Worm (Caenorhabditis elegans) whole organism, late embryonic: ENCODE measurements around the gene gcl-1.
A peak's percentile ranks its signal among the peaks of the same experiment; 100 is the strongest.

Experiments
- C08G9.2 ChIP-seq: sonication (generic microtip); optimal IDR thresholded peaks from 2 replicates; lab custom pipeline; 2016; ENCODE audit warnings: mild to moderate bottlenecking, missing genetic modification characterization, moderate library complexity, missing compliant biosample characterization
- F13H6.1 ChIP-seq: sonication (generic microtip); optimal IDR thresholded peaks from 2 replicates; lab custom pipeline; 2016; ENCODE audit warnings: missing genetic modification characterization, missing compliant biosample characterization
- K02D7.2 ChIP-seq: sonication (generic microtip); optimal IDR thresholded peaks from 2 replicates; lab custom pipeline; 2017; ENCODE audit warnings: mild to moderate bottlenecking, missing genetic modification characterization, missing compliant biosample characterization
- K09A11.1 ChIP-seq: sonication (generic microtip); optimal IDR thresholded peaks from 2 replicates; lab custom pipeline; 2017; ENCODE audit warnings: antibody characterized with exemption, mild to moderate bottlenecking, missing genetic modification characterization, missing compliant biosample characterization; ENCODE audit not compliant: insufficient read depth
- T23F11.4 ChIP-seq: fragments of 200-800 bp; sonication (Bioruptor generic); optimal IDR thresholded peaks from 2 replicates; lab custom pipeline; 2018; ENCODE audit warnings: mild to moderate bottlenecking, missing genetic modification characterization, missing compliant biosample characterization
- ahr-1 ChIP-seq: sonication (generic microtip); optimal IDR thresholded peaks from 2 replicates; lab custom pipeline; 2016; ENCODE audit warnings: missing genetic modification characterization, missing compliant biosample characterization
- ama-1 ChIP-seq: fragments of 150-350 bp; optimal IDR thresholded peaks from 2 replicates; lab custom pipeline; 2014
- ceh-22 ChIP-seq: sonication (generic microtip); optimal IDR thresholded peaks from 2 replicates; lab custom pipeline; 2017; ENCODE audit warnings: missing biosample characterization, missing genetic modification characterization
- ceh-30 ChIP-seq: fragments of 150-350 bp; optimal IDR thresholded peaks from 2 replicates; lab custom pipeline; 2014; ENCODE audit warnings: missing biosample characterization, missing genetic modification characterization
- ceh-31 ChIP-seq: sonication (generic microtip); optimal IDR thresholded peaks from 2 replicates; lab custom pipeline; 2016; ENCODE audit warnings: missing genetic modification characterization, missing compliant biosample characterization
- ceh-34 ChIP-seq: sonication (generic microtip); optimal IDR thresholded peaks from 2 replicates; lab custom pipeline; 2016; ENCODE audit warnings: mild to moderate bottlenecking, missing genetic modification characterization, missing compliant biosample characterization
- ceh-48 ChIP-seq: sonication (generic microtip); optimal IDR thresholded peaks from 2 replicates; lab custom pipeline; 2016; ENCODE audit warnings: missing genetic modification characterization, inconsistent platforms, missing compliant biosample characterization
- ceh-6 ChIP-seq: fragments of 200-800 bp; sonication (Bioruptor generic); optimal IDR thresholded peaks from 2 replicates; lab custom pipeline; 2018; ENCODE audit warnings: mild to moderate bottlenecking, missing genetic modification characterization, missing compliant biosample characterization
- che-1 ChIP-seq: sonication (generic microtip); optimal IDR thresholded peaks from 2 replicates; lab custom pipeline; 2016; ENCODE audit warnings: mild to moderate bottlenecking, missing genetic modification characterization, missing compliant biosample characterization
- dmd-4 ChIP-seq: sonication (generic microtip); optimal IDR thresholded peaks from 2 replicates; lab custom pipeline; 2016; ENCODE audit warnings: borderline replicate concordance, missing genetic modification characterization, missing compliant biosample characterization
- dve-1 ChIP-seq: sonication (generic microtip); optimal IDR thresholded peaks from 2 replicates; lab custom pipeline; 2017; ENCODE audit warnings: antibody characterized with exemption, mild to moderate bottlenecking, missing genetic modification characterization, missing compliant biosample characterization
- elt-4 ChIP-seq: sonication (generic microtip); optimal IDR thresholded peaks from 2 replicates; lab custom pipeline; 2016; ENCODE audit warnings: missing genetic modification characterization, missing compliant biosample characterization
- fkh-10 ChIP-seq: fragments of 150-350 bp; optimal IDR thresholded peaks from 2 replicates; lab custom pipeline; 2014; ENCODE audit warnings: missing biosample characterization, missing genetic modification reagents, missing genetic modification characterization
- fkh-6 ChIP-seq: sonication (generic microtip); optimal IDR thresholded peaks from 2 replicates; lab custom pipeline; 2016; ENCODE audit warnings: missing genetic modification characterization, missing compliant biosample characterization
- hlh-13 ChIP-seq: fragments of 200-800 bp; sonication (Bioruptor generic); optimal IDR thresholded peaks from 2 replicates; lab custom pipeline; 2018; ENCODE audit warnings: mild to moderate bottlenecking, missing genetic modification characterization, missing compliant biosample characterization
- hlh-15 ChIP-seq: sonication (generic microtip); optimal IDR thresholded peaks from 2 replicates; lab custom pipeline; 2016; ENCODE audit warnings: missing genetic modification characterization, missing compliant biosample characterization
- hlh-30 ChIP-seq: sonication (generic microtip); optimal IDR thresholded peaks from 2 replicates; lab custom pipeline; 2017; ENCODE audit warnings: antibody characterized with exemption, missing genetic modification characterization, missing compliant biosample characterization; ENCODE audit not compliant: insufficient read depth
- hlh-6 ChIP-seq: sonication (generic microtip); optimal IDR thresholded peaks from 2 replicates; lab custom pipeline; 2016; ENCODE audit warnings: missing genotype, missing genetic modification characterization, missing compliant biosample characterization
- hlh-8 ChIP-seq: sonication (generic microtip); optimal IDR thresholded peaks from 2 replicates; lab custom pipeline; 2016; ENCODE audit warnings: missing genotype, missing genetic modification characterization, missing compliant biosample characterization
- lim-6 ChIP-seq: sonication (generic microtip); optimal IDR thresholded peaks from 2 replicates; lab custom pipeline; 2016; ENCODE audit warnings: missing genetic modification characterization, missing compliant biosample characterization
- lin-11 ChIP-seq: fragments of 200-800 bp; sonication (Bioruptor generic); optimal IDR thresholded peaks from 2 replicates; lab custom pipeline; 2018; ENCODE audit warnings: mild to moderate bottlenecking, missing genetic modification characterization, missing compliant biosample characterization
- madf-2 ChIP-seq: sonication (generic microtip); optimal IDR thresholded peaks from 2 replicates; lab custom pipeline; 2017; ENCODE audit warnings: missing genetic modification characterization, missing compliant biosample characterization
- nhr-11 ChIP-seq: fragments of 150-350 bp; optimal IDR thresholded peaks from 2 replicates; lab custom pipeline; 2014; ENCODE audit warnings: missing biosample characterization, missing genetic modification characterization
- npax-4 ChIP-seq: sonication (generic microtip); optimal IDR thresholded peaks from 2 replicates; lab custom pipeline; 2016; ENCODE audit warnings: missing genetic modification characterization, missing compliant biosample characterization
- odd-2 ChIP-seq: sonication (generic microtip); optimal IDR thresholded peaks from 2 replicates; lab custom pipeline; 2017; ENCODE audit warnings: antibody characterized with exemption, mild to moderate bottlenecking, missing genetic modification characterization, missing compliant biosample characterization
- pag-3 ChIP-seq: sonication (generic microtip); optimal IDR thresholded peaks from 2 replicates; lab custom pipeline; 2016; ENCODE audit warnings: missing compliant biosample characterization, missing genetic modification characterization, borderline replicate concordance
- pax-1 ChIP-seq: fragments of 150-350 bp; optimal IDR thresholded peaks from 2 replicates; lab custom pipeline; 2014; ENCODE audit warnings: missing biosample characterization, missing genetic modification characterization
- pha-4 ChIP-seq: fragments of 150-350 bp; optimal IDR thresholded peaks from 2 replicates; lab custom pipeline; 2018; ENCODE audit warnings: missing biosample characterization, missing genetic modification reagents, missing genetic modification characterization
- pqm-1 ChIP-seq: sonication (generic microtip); optimal IDR thresholded peaks from 2 replicates; lab custom pipeline; 2016; ENCODE audit warnings: missing genetic modification characterization, missing compliant biosample characterization
- pros-1 ChIP-seq: fragments of 150-350 bp; optimal IDR thresholded peaks from 2 replicates; lab custom pipeline; 2014; ENCODE audit warnings: missing biosample characterization, missing genetic modification reagents, missing genetic modification characterization
- ref-2 ChIP-seq: sonication (generic microtip); optimal IDR thresholded peaks from 2 replicates; lab custom pipeline; 2016; ENCODE audit warnings: missing genetic modification characterization, missing compliant biosample characterization
- sox-2 ChIP-seq: fragments of 200-800 bp; sonication (Bioruptor generic); IDR thresholded peaks from 2 replicates; pipeline ENCODE4 v1.3.6; 2022; ENCODE audit warnings: missing genetic modification reagents, missing genetic modification characterization, missing compliant biosample characterization
- syd-9 ChIP-seq: sonication (generic microtip); optimal IDR thresholded peaks from 2 replicates; lab custom pipeline; 2016; ENCODE audit warnings: mild to moderate bottlenecking, missing genetic modification characterization, moderate library complexity, missing compliant biosample characterization
- ttx-3 ChIP-seq: sonication (generic microtip); optimal IDR thresholded peaks from 2 replicates; lab custom pipeline; 2016; ENCODE audit warnings: missing genetic modification reagents, missing genetic modification characterization, missing compliant biosample characterization
- unc-42 ChIP-seq: sonication (generic microtip); optimal IDR thresholded peaks from 2 replicates; lab custom pipeline; 2016; ENCODE audit warnings: missing genotype, missing genetic modification characterization, missing compliant biosample characterization
- unc-55 ChIP-seq: sonication (generic microtip); optimal IDR thresholded peaks from 2 replicates; lab custom pipeline; 2017; ENCODE audit warnings: missing biosample characterization, missing genetic modification reagents, missing genetic modification characterization
- unc-86 ChIP-seq: sonication (generic microtip); optimal IDR thresholded peaks from 2 replicates; lab custom pipeline; 2016; ENCODE audit warnings: missing genetic modification characterization, missing compliant biosample characterization
- zip-5 ChIP-seq: sonication (generic microtip); optimal IDR thresholded peaks from 2 replicates; lab custom pipeline; 2016; ENCODE audit warnings: missing genetic modification characterization, missing compliant biosample characterization
- ztf-16 ChIP-seq: sonication (generic microtip); optimal IDR thresholded peaks from 2 replicates; lab custom pipeline; 2017; ENCODE audit warnings: missing genetic modification characterization, missing compliant biosample characterization

Gene gcl-1

DNA sequence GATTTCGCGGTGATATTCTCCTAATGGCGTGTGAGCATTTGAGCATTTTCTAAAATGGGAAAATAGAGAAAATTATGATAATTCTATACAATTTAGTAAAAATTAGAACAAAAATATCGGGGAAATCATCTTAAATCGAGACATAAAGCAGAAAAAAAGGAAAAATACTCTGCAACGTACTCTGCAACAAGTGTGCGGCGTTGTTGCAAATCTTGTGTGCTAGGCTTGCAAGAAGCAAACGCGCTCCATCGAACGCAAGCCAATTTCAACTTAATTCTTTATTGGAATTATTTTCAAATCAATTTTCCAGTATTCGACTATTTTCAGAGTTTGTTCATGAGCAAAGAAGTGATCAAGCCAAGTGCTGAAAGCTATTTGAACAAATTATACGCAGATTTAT, 26.7 kb downstream of the gcl-1 start, which contains the start of the genes Y62E10A.20, Y62E10A.23 and mdt-9 (continued):
- TF ChIP-seq zip-5 (tag; lab: Kevin White, UChicago) (peak; percentile 33), elt-4 (no peak), ceh-48 (tag; lab: Kevin White, UChicago) (peak; percentile 65), ref-2 (peak; percentile 77), ceh-34 (tag; lab: Kevin White, UChicago) (peak; percentile 67), unc-86 (peak; percentile 55), ahr-1 (peak; percentile 36), lim-6 (tag; lab: Kevin White, UChicago) (no peak), dve-1 (tag; lab: Kevin White, UChicago) (peak; percentile 64), hlh-30 (tag; lab: Kevin White, UChicago) (peak; percentile 2), npax-4 (tag; lab: Kevin White, UChicago) (peak; percentile 35), fkh-6 (tag; lab: Kevin White, UChicago) (peak; percentile 29), ceh-31 (tag; lab: Kevin White, UChicago) (peak; percentile 87), hlh-6 (tag; lab: Kevin White, UChicago) (no peak), madf-2 (tag; lab: Kevin White, UChicago) (peak; percentile 40), hlh-13 (GFP tag; lab: Kevin White, UChicago) (no peak), ceh-6 (peak; percentile 58)

DNA sequence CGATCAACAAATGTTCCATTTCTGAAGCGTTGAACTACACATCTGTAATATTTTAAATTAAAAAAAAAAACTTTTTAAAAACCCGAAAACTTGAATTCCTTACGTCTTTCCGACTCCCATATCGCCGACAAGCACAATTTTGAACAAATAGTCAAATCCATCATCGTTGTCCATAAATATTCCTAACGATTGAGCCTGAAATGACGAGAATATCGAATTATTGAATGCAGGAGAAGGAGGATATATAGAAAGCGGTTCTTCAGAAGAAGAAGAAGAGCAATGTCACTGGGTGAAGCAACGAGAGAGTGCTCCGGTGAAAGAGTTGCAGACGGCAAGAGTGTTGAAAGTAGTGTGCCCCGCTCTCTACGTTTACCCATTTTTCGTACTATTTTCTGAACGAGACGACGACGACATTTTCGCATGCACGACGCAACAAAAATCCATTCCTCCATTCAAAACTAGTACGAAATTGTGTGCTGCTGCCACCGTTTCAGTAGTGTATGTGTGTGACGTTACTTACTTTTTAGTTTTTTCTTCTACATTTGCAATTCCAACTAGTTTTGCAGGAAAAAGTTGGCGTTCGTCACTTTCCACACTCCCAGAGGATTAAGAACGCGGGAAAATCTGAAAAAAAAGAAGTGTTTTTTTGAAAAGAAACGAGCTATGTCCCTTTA, 28.8 kb downstream of the gcl-1 start, which contains the start of gene rab-19:
Gene rab-19, minus strand, starts transcription at position 624 of the 674 bp plus-strand sequence.
- TF ChIP-seq elt-4 (no peak), sox-2 (no peak), che-1 (no peak), odd-2 (tag; lab: Kevin White, UChicago) (no peak), unc-42 (tag; lab: Kevin White, UChicago) (peak; percentile 71), ceh-31 (tag; lab: Kevin White, UChicago) (peak; percentile 28), K09A11.1 (tag; lab: Kevin White, UChicago) (no peak), ztf-16 (tag; lab: Kevin White, UChicago) (no peak), ceh-48 (tag; lab: Kevin White, UChicago) (peak; percentile 72), pax-1 (tag; lab: Kevin White, UChicago) (no peak)

DNA sequence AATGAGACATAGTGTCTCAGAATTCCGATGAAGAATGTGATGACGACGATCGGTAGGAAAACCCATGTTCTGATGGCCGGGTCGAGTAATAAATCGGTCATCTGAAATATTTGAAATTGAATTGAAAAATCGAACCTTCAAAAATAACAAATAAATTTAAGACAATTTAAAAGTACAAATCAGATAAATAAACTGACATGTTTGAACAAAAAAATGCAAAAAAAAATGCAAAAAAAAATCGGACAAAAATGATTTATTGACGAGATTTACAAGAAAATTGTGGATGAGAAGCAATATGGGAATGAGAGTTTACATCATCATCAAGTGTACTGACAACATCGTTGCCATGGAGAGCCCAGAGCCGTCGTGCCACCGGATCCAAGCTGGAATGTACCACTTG, 30.9 kb downstream of the gcl-1 start, which contains the start of gene emc-3:
Gene emc-3, minus strand, starts transcription at position 101 of the 400 bp plus-strand sequence.
- no peak for TF ChIP-seq syd-9
- TF ChIP-seq ceh-34 (tag; lab: Kevin White, UChicago) = no peak
- no peak for TF ChIP-seq ttx-3 (tag; lab: Kevin White, UChicago)
- TF ChIP-seq T23F11.4 (GFP tag; lab: Kevin White, UChicago) = no peak
- TF ChIP-seq ama-1 = no peak
- TF ChIP-seq pag-3 (tag; lab: Kevin White, UChicago) = no peak
- no peak for TF ChIP-seq unc-55 (GFP tag; lab: Kevin White, UChicago)
- TF ChIP-seq C08G9.2 (tag; lab: Kevin White, UChicago) = no peak
- TF ChIP-seq fkh-6 (tag; lab: Kevin White, UChicago) = no peak

DNA sequence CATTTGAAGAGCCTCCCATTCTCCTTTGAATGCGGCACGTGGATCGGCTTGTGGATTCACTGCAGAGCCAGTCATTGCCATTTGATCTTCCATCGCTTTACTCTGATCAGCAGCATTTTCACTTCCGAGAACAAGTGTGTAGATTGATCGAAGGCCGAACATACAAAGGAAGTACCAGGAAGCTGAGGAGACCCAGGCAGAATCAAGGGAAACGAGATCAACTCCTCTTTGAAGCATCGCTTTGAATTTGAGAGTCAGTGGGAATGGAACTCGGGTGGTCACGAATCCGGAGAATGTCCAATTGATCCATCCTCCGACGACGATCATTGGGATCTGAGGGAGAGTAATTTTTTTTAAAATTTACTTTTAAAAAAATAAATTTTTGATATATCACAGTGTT, 32.2 kb downstream of the gcl-1 start:
- TF ChIP-seq npax-4 (tag; lab: Kevin White, UChicago) = no peak
- no peak for TF ChIP-seq ceh-31 (tag; lab: Kevin White, UChicago)

DNA sequence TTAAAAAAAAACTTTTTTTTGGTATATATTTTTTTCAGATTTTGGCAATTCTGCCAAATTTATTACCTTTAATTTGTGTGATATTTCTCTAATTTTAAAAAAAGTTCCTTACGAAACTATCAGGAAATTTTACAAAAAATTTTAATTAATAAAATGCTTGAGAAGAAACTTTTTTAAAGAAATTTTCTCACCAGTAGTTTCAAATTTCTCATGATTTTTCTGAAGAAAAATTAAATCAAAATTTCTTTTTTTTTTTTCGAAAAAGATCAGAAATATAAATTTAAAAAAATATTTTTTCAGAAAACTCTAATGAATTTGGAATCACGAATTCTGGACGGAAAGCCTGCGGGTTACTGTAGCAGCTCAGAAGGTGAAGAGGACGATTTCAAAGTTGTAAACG, 35.0 kb downstream of the gcl-1 start, which contains the start of gene mau-8:
Gene mau-8, plus strand, starts transcription at position 301 of the 400 bp plus-strand sequence.
- no peak for TF ChIP-seq nhr-11 (tag; lab: Kevin White, UChicago)
- TF ChIP-seq hlh-8 (tag; lab: Kevin White, UChicago) = no peak
- TF ChIP-seq lin-11 (tag; lab: Kevin White, UChicago) = no peak
- no peak for TF ChIP-seq unc-55 (GFP tag; lab: Kevin White, UChicago)
- TF ChIP-seq K02D7.2 = no peak
- no peak for TF ChIP-seq K09A11.1 (tag; lab: Kevin White, UChicago)
- TF ChIP-seq ceh-22 (tag; lab: Kevin White, UChicago) = no peak
- no peak for TF ChIP-seq dmd-4 (tag; lab: Kevin White, UChicago)
- no peak for TF ChIP-seq hlh-13 (GFP tag; lab: Kevin White, UChicago)
- TF ChIP-seq ahr-1 = no peak
- no peak for TF ChIP-seq pha-4
- no peak for TF ChIP-seq syd-9
- TF ChIP-seq pqm-1 (tag; lab: Kevin White, UChicago) = no peak
- no peak for TF ChIP-seq fkh-10
- TF ChIP-seq pros-1 (tag; lab: Kevin White, UChicago) = no peak
- TF ChIP-seq ceh-30 (tag; lab: Kevin White, UChicago) = no peak
- TF ChIP-seq hlh-15 (tag; lab: Kevin White, UChicago) = no peak
- TF ChIP-seq zip-5 (tag; lab: Kevin White, UChicago) = no peak
- no peak for TF ChIP-seq F13H6.1 (tag; lab: Kevin White, UChicago)
